Fruit fly (Drosophila melanogaster) whole organism, embryonic: ENCODE measurements around the gene Secp43.
A peak's percentile ranks its signal among the peaks of the same experiment; 100 is the strongest.

Source experiments
- Atf-2 ChIP-seq: fragments of 200-800 bp; sonication (Bioruptor generic); optimal IDR thresholded peaks from 2 replicates; lab custom pipeline; 2016; ENCODE audit warnings: missing biosample characterization, missing genetic modification characterization
- CG10274 ChIP-seq: fragments of 200-800 bp; sonication (Bioruptor generic); optimal IDR thresholded peaks from 3 replicates; lab custom pipeline; 2017; ENCODE audit warnings: missing biosample characterization, mild to moderate bottlenecking, missing genetic modification characterization
- CG10321 ChIP-seq: fragments of 200-800 bp; sonication (Bioruptor generic); IDR thresholded peaks from 2 replicates; pipeline ENCODE4 v1.3.6; 2022; ENCODE audit warnings: missing biosample characterization, missing genetic modification characterization
- CG11456 ChIP-seq: fragments of 200-800 bp; sonication (Bioruptor generic); IDR thresholded peaks from 3 replicates; pipeline ENCODE4 v1.3.6; 2022; ENCODE audit warnings: missing biosample characterization, missing genetic modification characterization
- CG11560 ChIP-seq: fragments of 200-800 bp; sonication (Bioruptor generic); IDR thresholded peaks from 3 replicates; pipeline ENCODE4 v1.3.6; 2022; ENCODE audit warnings: missing biosample characterization, missing genetic modification characterization
- CG13624 ChIP-seq: fragments of 200-800 bp; sonication (Bioruptor generic); optimal IDR thresholded peaks from 2 replicates; lab custom pipeline; 2016; ENCODE audit warnings: missing biosample characterization, missing genetic modification characterization
- CG16815 ChIP-seq: fragments of 200-800 bp; sonication (Bioruptor generic); optimal IDR thresholded peaks from 3 replicates; lab custom pipeline; 2017; ENCODE audit warnings: missing biosample characterization, mild to moderate bottlenecking, missing genetic modification characterization
- CG17612 ChIP-seq: fragments of 200-800 bp; sonication (Bioruptor generic); IDR thresholded peaks from 2 replicates; pipeline ENCODE4 v1.3.6; 2022; ENCODE audit warnings: missing biosample characterization, missing genetic modification characterization
- CG17912 ChIP-seq: fragments of 200-800 bp; sonication (Bioruptor generic); optimal IDR thresholded peaks from 2 replicates; lab custom pipeline; 2018; ENCODE audit warnings: missing biosample characterization, mild to moderate bottlenecking, missing genetic modification characterization
- CG1832 ChIP-seq: fragments of 200-800 bp; sonication (Bioruptor generic); optimal IDR thresholded peaks from 2 replicates; lab custom pipeline; 2017; ENCODE audit warnings: missing biosample characterization, mild to moderate bottlenecking, missing genetic modification characterization, inconsistent platforms
- CG31224 ChIP-seq: fragments of 200-800 bp; sonication (Bioruptor generic); IDR thresholded peaks from 2 replicates; pipeline ENCODE4 v1.3.6; 2022; ENCODE audit warnings: missing biosample characterization, missing genetic modification characterization
- CG3726 ChIP-seq: fragments of 200-800 bp; sonication (Bioruptor generic); IDR thresholded peaks from 3 replicates; pipeline ENCODE4, ENCODE4 v1.3.6; 2022; ENCODE audit warnings: missing biosample characterization, missing genetic modification characterization
- CG3995 ChIP-seq: fragments of 200-800 bp; sonication (Bioruptor generic); optimal IDR thresholded peaks from 3 replicates; lab custom pipeline; 2016; ENCODE audit warnings: missing biosample characterization, missing genetic modification characterization
- CG4707 ChIP-seq: fragments of 200-800 bp; sonication (Bioruptor generic); optimal IDR thresholded peaks from 2 replicates; lab custom pipeline; 2018; ENCODE audit warnings: missing biosample characterization, mild to moderate bottlenecking, missing genetic modification characterization, moderate library complexity
- CG6254 ChIP-seq: fragments of 200-800 bp; sonication (Bioruptor generic); optimal IDR thresholded peaks from 3 replicates; lab custom pipeline; 2017; ENCODE audit warnings: mild to moderate bottlenecking, missing biosample characterization, missing genetic modification reagents, missing genetic modification characterization
- CG6272 ChIP-seq: fragments of 200-800 bp; sonication (Bioruptor generic); IDR thresholded peaks from 2 replicates; pipeline ENCODE4 v1.3.6; 2022; ENCODE audit warnings: missing biosample characterization, missing genetic modification characterization
- CG7987 ChIP-seq: fragments of 200-800 bp; sonication (Bioruptor generic); optimal IDR thresholded peaks from 2 replicates; lab custom pipeline; 2018; ENCODE audit warnings: missing biosample characterization, mild to moderate bottlenecking, missing genetic modification characterization, moderate library complexity
- CG8924 ChIP-seq: fragments of 200-800 bp; optimal IDR thresholded peaks from 3 replicates; lab custom pipeline; 2019; ENCODE audit warnings: missing biosample characterization, mild to moderate bottlenecking, missing genetic modification characterization, moderate library complexity
- CG9932 ChIP-seq: fragments of 200-800 bp; sonication (Bioruptor generic); IDR thresholded peaks from 2 replicates; pipeline ENCODE4 v1.3.6; 2022; ENCODE audit warnings: missing biosample characterization, missing genetic modification characterization
- Camta ChIP-seq: fragments of 200-800 bp; sonication (Bioruptor generic); optimal IDR thresholded peaks from 2 replicates; lab custom pipeline; 2016; ENCODE audit warnings: missing biosample characterization, missing genetic modification characterization
- Chrac-16 ChIP-seq: fragments of 200-800 bp; sonication (Bioruptor generic); optimal IDR thresholded peaks from 3 replicates; lab custom pipeline; 2016; ENCODE audit warnings: missing biosample characterization, missing genetic modification characterization
- D ChIP-seq, 2 experiments: fragments of 200-800 bp in 1 of 2; fragments of >200 bp in 1 of 2; sonication (Bioruptor generic) in 1 of 2; optimal IDR thresholded peaks; 2 replicates in 1 of 2; 3 replicates in 1 of 2; lab custom pipeline; 2017; ENCODE audit warnings: mild to moderate bottlenecking in 1 of 2, missing biosample characterization in 1 of 2, missing genetic modification characterization in 1 of 2, missing genetic modification reagents in 1 of 2
- Dek ChIP-seq: fragments of 200-800 bp; sonication (Bioruptor generic); optimal IDR thresholded peaks from 3 replicates; lab custom pipeline; 2019; ENCODE audit warnings: missing biosample characterization, mild to moderate bottlenecking, missing genetic modification characterization, moderate library complexity
- Drgx ChIP-seq: fragments of 200-800 bp; sonication (Bioruptor generic); IDR thresholded peaks from 2 replicates; pipeline ENCODE4 v1.3.6; 2022; ENCODE audit warnings: missing biosample characterization, missing genetic modification characterization
- E2f2 ChIP-seq: fragments of 200-800 bp; sonication (Bioruptor generic); IDR thresholded peaks from 2 replicates; pipeline ENCODE4 v1.3.6; 2022; ENCODE audit warnings: missing biosample characterization, missing genetic modification characterization
- Eip74EF ChIP-seq, 2 experiments: fragments of 200-800 bp in 1 of 2; fragments of >200 bp in 1 of 2; sonication (Bioruptor generic) in 1 of 2; optimal IDR thresholded peaks; 2 replicates each; lab custom pipeline; 2017 to 2019; ENCODE audit warnings: missing biosample characterization in 2 of 2, missing genetic modification characterization in 2 of 2, mild to moderate bottlenecking in 1 of 2, moderate library complexity in 1 of 2
- Elba2 ChIP-seq: fragments of 200-800 bp; sonication (Bioruptor generic); optimal IDR thresholded peaks from 3 replicates; lab custom pipeline; 2016; ENCODE audit warnings: missing biosample characterization, missing genetic modification characterization
- Fer2 ChIP-seq: fragments of 200-800 bp; sonication (Bioruptor generic); optimal IDR thresholded peaks from 2 replicates; lab custom pipeline; 2018; ENCODE audit warnings: missing biosample characterization, mild to moderate bottlenecking, missing genetic modification characterization, moderate library complexity
- H2.0 ChIP-seq: fragments of 200-800 bp; sonication (Bioruptor generic); IDR thresholded peaks from 2 replicates; pipeline ENCODE4 v1.3.6; 2022; ENCODE audit warnings: missing biosample characterization, missing genetic modification characterization
- Lim3 ChIP-seq: fragments of 200-800 bp; sonication (Bioruptor generic); IDR thresholded peaks from 2 replicates; pipeline ENCODE4 v1.3.6; 2022; ENCODE audit warnings: missing biosample characterization, missing genetic modification characterization
- Lpt ChIP-seq: fragments of >200 bp; optimal IDR thresholded peaks from 2 replicates; lab custom pipeline; 2018; ENCODE audit warnings: missing biosample characterization, missing genetic modification characterization
- NC2β ChIP-seq: fragments of 200-800 bp; sonication (Bioruptor generic); optimal IDR thresholded peaks from 2 replicates; lab custom pipeline; 2016; ENCODE audit warnings: missing biosample characterization, missing genetic modification characterization
- Nf-YB ChIP-seq: fragments of 200-800 bp; sonication (Bioruptor generic); optimal IDR thresholded peaks from 3 replicates; lab custom pipeline; 2019; ENCODE audit warnings: missing biosample characterization, mild to moderate bottlenecking, missing genetic modification characterization, moderate library complexity
- Nf-YC ChIP-seq: fragments of 200-800 bp; optimal IDR thresholded peaks from 3 replicates; lab custom pipeline; 2019; ENCODE audit warnings: missing biosample characterization, mild to moderate bottlenecking, missing genetic modification characterization, moderate library complexity
- Opbp ChIP-seq: fragments of 200-800 bp; sonication (Bioruptor generic); IDR thresholded peaks from 3 replicates; pipeline ENCODE4 v1.3.6; 2022; ENCODE audit warnings: missing biosample characterization, missing genetic modification characterization; ENCODE audit not compliant: partially characterized antibody
- PHDP ChIP-seq: fragments of 200-800 bp; sonication (Bioruptor generic); optimal IDR thresholded peaks from 3 replicates; lab custom pipeline; 2018; ENCODE audit warnings: missing biosample characterization, mild to moderate bottlenecking, missing genetic modification characterization, moderate library complexity
- Ssrp ChIP-seq: fragments of 200-800 bp; sonication (Bioruptor generic); optimal IDR thresholded peaks from 2 replicates; lab custom pipeline; 2018; ENCODE audit warnings: missing biosample characterization, mild to moderate bottlenecking, missing genetic modification characterization, moderate library complexity
- ash1 ChIP-seq: fragments of 200-800 bp; sonication (Bioruptor generic); optimal IDR thresholded peaks from 2 replicates; lab custom pipeline; 2018; ENCODE audit warnings: missing biosample characterization, mild to moderate bottlenecking, missing genetic modification characterization
- az2 ChIP-seq: fragments of 200-800 bp; sonication (Bioruptor generic); optimal IDR thresholded peaks from 3 replicates; lab custom pipeline; 2016; ENCODE audit warnings: missing biosample characterization, missing genetic modification characterization
- btn ChIP-seq: fragments of 200-800 bp; sonication (Bioruptor generic); optimal IDR thresholded peaks from 2 replicates; lab custom pipeline; 2016; ENCODE audit warnings: missing biosample characterization, missing genetic modification characterization
- croc ChIP-seq: fragments of 200-800 bp; sonication (Bioruptor generic); conservative IDR thresholded peaks from 3 replicates; pipeline ENCODE4 v1.3.6; 2022; ENCODE audit warnings: missing biosample characterization, missing genetic modification characterization
- hb ChIP-seq: fragments of 200-800 bp; sonication (Bioruptor generic); IDR thresholded peaks from 3 replicates; pipeline ENCODE4 v1.3.6; 2022; ENCODE audit warnings: missing biosample characterization, missing genetic modification characterization; ENCODE audit not compliant: partially characterized antibody
- jing ChIP-seq: fragments of 200-800 bp; sonication (Bioruptor generic); optimal IDR thresholded peaks from 2 replicates; lab custom pipeline; 2018; ENCODE audit warnings: missing biosample characterization, mild to moderate bottlenecking, missing genetic modification characterization
- lilli ChIP-seq: fragments of 200-800 bp; sonication (Bioruptor generic); optimal IDR thresholded peaks from 3 replicates; lab custom pipeline; 2016; ENCODE audit warnings: missing biosample characterization, missing genetic modification characterization
- lmd ChIP-seq: fragments of 200-800 bp; sonication (Bioruptor generic); IDR thresholded peaks from 2 replicates; pipeline ENCODE4 v1.3.6; 2022; ENCODE audit warnings: missing biosample characterization, missing genetic modification characterization
- ranshi ChIP-seq: fragments of 200-800 bp; sonication (Bioruptor generic); IDR thresholded peaks from 2 replicates; pipeline ENCODE4 v1.3.6; 2022; ENCODE audit warnings: missing biosample characterization, missing genetic modification characterization
- scrt ChIP-seq: fragments of 200-800 bp; sonication (Bioruptor generic); optimal IDR thresholded peaks from 2 replicates; lab custom pipeline; 2018; ENCODE audit warnings: missing biosample characterization, mild to moderate bottlenecking, missing genetic modification characterization, moderate library complexity
- sens-2 ChIP-seq: fragments of 200-800 bp; sonication (Bioruptor generic); IDR thresholded peaks from 2 replicates; pipeline ENCODE4 v1.3.6; 2022; ENCODE audit warnings: missing biosample characterization, missing genetic modification characterization
- sisA ChIP-seq: fragments of 200-800 bp; sonication (Bioruptor generic); IDR thresholded peaks from 2 replicates; pipeline ENCODE4 v1.3.6; 2022; ENCODE audit warnings: missing biosample characterization, missing genetic modification characterization
- so ChIP-seq: fragments of 200-800 bp; sonication (Bioruptor generic); IDR thresholded peaks from 3 replicates; pipeline ENCODE4 v1.3.6; 2022; ENCODE audit warnings: missing biosample characterization, missing genetic modification characterization
- tup ChIP-seq: fragments of 200-800 bp; sonication (Bioruptor generic); optimal IDR thresholded peaks from 2 replicates; lab custom pipeline; 2016; ENCODE audit warnings: missing biosample characterization, mild to moderate bottlenecking, missing genetic modification characterization, moderate library complexity
- vfl ChIP-seq: fragments of 200-800 bp; sonication (Bioruptor generic); optimal IDR thresholded peaks from 2 replicates; lab custom pipeline; 2016; ENCODE audit warnings: missing biosample characterization, missing genetic modification characterization

Gene Secp43

dm6 chr2L:4463323-4463722 is 9.1 kb upstream of the Secp43 start, which contains the start of the genes CG15443 and Paris (continued):
- peak; percentile 10 for TF ChIP-seq Nf-YC (tag; lab: Kevin White, UChicago)
- TF ChIP-seq az2 (GFP tag; lab: Kevin White, UChicago), result no peak
- no peak for TF ChIP-seq H2.0 (GFP tag; lab: Robert Waterston, UW)
- no peak for TF ChIP-seq CG17612 (GFP tag; lab: Robert Waterston, UW)
- TF ChIP-seq Elba2 (GFP tag; lab: Kevin White, UChicago), result no peak
- no peak for TF ChIP-seq Lpt (GFP tag; lab: Kevin White, UChicago)
- TF ChIP-seq jing (GFP tag; lab: Kevin White, UChicago), result no peak
- peak; percentile 16 for TF ChIP-seq CG8924 (tag; lab: Kevin White, UChicago)
- no peak for TF ChIP-seq CG1832
- TF ChIP-seq CG6254 (GFP tag; lab: Kevin White, UChicago), result peak; percentile 100
- TF ChIP-seq CG11560 (tag; lab: Robert Waterston, UW), result no peak
- TF ChIP-seq CG3726 (GFP tag; lab: Robert Waterston, UW), result no peak
- no peak for TF ChIP-seq CG31224
- TF ChIP-seq CG10274 (GFP tag; lab: Kevin White, UChicago), result no peak
- TF ChIP-seq PHDP (tag; lab: Kevin White, UChicago), result no peak
- no peak for TF ChIP-seq lilli (GFP tag; lab: Kevin White, UChicago)
- no peak for TF ChIP-seq Drgx (GFP tag; lab: Robert Waterston, UW)
- no peak for TF ChIP-seq NC2β (GFP tag; lab: Kevin White, UChicago)
- no peak for TF ChIP-seq btn
- TF ChIP-seq CG10321 (GFP tag; lab: Robert Waterston, UW), result no peak
- no peak for TF ChIP-seq CG6272
- no peak for TF ChIP-seq ash1
- no peak for TF ChIP-seq CG4707 (GFP tag; lab: Kevin White, UChicago)
- no peak for TF ChIP-seq Lim3
- TF ChIP-seq Opbp, result peak; percentile 82; the same call in 2 of the 3 replicates
- TF ChIP-seq CG11456 (GFP tag; lab: Robert Waterston, UW), result no peak
- TF ChIP-seq Fer2 (tag; lab: Kevin White, UChicago), result no peak
- no peak for TF ChIP-seq sens-2
- no peak for TF ChIP-seq lmd
- TF ChIP-seq CG16815 (GFP tag; lab: Kevin White, UChicago), result no peak
- no peak for TF ChIP-seq CG9932
- TF ChIP-seq croc (GFP tag; lab: Robert Waterston, UW), result no peak
- peak; percentile 86 for TF ChIP-seq E2f2 (GFP tag; lab: Robert Waterston, UW)
- peak; percentile 14 for TF ChIP-seq CG7987 (GFP tag; lab: Kevin White, UChicago)
- TF ChIP-seq scrt (GFP tag; lab: Kevin White, UChicago), result peak; percentile 94
- TF ChIP-seq ranshi (GFP tag; lab: Robert Waterston, UW), result no peak
- no peak for TF ChIP-seq Atf-2 (GFP tag; lab: Kevin White, UChicago)
- no peak for TF ChIP-seq CG3995 (GFP tag; lab: Kevin White, UChicago)
- TF ChIP-seq Nf-YB (GFP tag; lab: Kevin White, UChicago), result no peak
- no peak for TF ChIP-seq CG13624 (GFP tag; lab: Kevin White, UChicago)
- TF ChIP-seq so (GFP tag; lab: Robert Waterston, UW), result no peak
- no peak for TF ChIP-seq Camta (GFP tag; lab: Kevin White, UChicago)
- TF ChIP-seq tup (GFP tag; lab: Kevin White, UChicago), result no peak
- no peak for TF ChIP-seq vfl (GFP tag; lab: Kevin White, UChicago)
- no peak for TF ChIP-seq D (optimal IDR thresholded peaks at IDR 0.05; lab: Kevin White, UChicago)
- no peak for TF ChIP-seq D (GFP tag; optimal IDR thresholded peaks at IDR 0.05; lab: Kevin White, UChicago)
- TF ChIP-seq Eip74EF (GFP tag; optimal IDR thresholded peaks at IDR 0.05; lab: Kevin White, UChicago), result no peak
- TF ChIP-seq Ssrp (tag; lab: Kevin White, UChicago), result no peak
- TF ChIP-seq sisA, result no peak
- peak; percentile 16 for TF ChIP-seq Chrac-16 (GFP tag; lab: Kevin White, UChicago)
- TF ChIP-seq hb (GFP tag; lab: Robert Waterston, UW), result peak; percentile 99
- TF ChIP-seq Dek (tag; lab: Kevin White, UChicago), result no peak
- no peak for TF ChIP-seq CG17912 (GFP tag; lab: Kevin White, UChicago)
